Worm (Caenorhabditis elegans) whole organism, midembryonic: ENCODE measurements around the gene nhr-17.

Experiments used
- T22C8.4 ChIP-seq: fragments of 200-800 bp; sonication (Bioruptor generic); IDR thresholded peaks from 2 replicates; pipeline ENCODE4 v1.3.6; 2022; ENCODE audit warnings: missing genetic modification characterization, missing compliant biosample characterization
- cog-1 ChIP-seq: sonication (generic microtip); optimal IDR thresholded peaks from 2 replicates; lab custom pipeline; 2016; ENCODE audit warnings: missing genetic modification characterization, missing compliant biosample characterization
- flt-1 ChIP-seq: fragments of 200-800 bp; sonication (Bioruptor generic); IDR thresholded peaks from 2 replicates; pipeline ENCODE4 v1.3.6; 2022; ENCODE audit warnings: missing genetic modification characterization, missing compliant biosample characterization
- med-1 ChIP-seq: sonication (generic microtip); optimal IDR thresholded peaks from 2 replicates; lab custom pipeline; 2017; ENCODE audit warnings: missing genetic modification characterization, mild to moderate bottlenecking, missing compliant biosample characterization, antibody characterized with exemption, missing genetic modification reagents; ENCODE audit not compliant: insufficient read depth
- ztf-23 ChIP-seq: fragments of 200-800 bp; sonication (Bioruptor generic); IDR thresholded peaks from 2 replicates; pipeline ENCODE4 v1.3.6; 2022; ENCODE audit warnings: missing genetic modification reagents, missing genetic modification characterization, missing compliant biosample characterization
- ztf-29 ChIP-seq: fragments of 200-800 bp; sonication (Bioruptor generic); IDR thresholded peaks from 2 replicates; pipeline ENCODE4 v1.3.6; 2022; ENCODE audit warnings: missing genetic modification reagents, missing genetic modification characterization, missing compliant biosample characterization

ce11 chrX:12633862-12634404 lies 33.7 kb downstream of the nhr-17 start, which contains the start of gene ivns-1:
- TF ChIP-seq med-1 (GFP tag; lab: Kevin White, UChicago): no peak
- no peak for TF ChIP-seq T22C8.4 (GFP tag; lab: Robert Waterston, UW)
- TF ChIP-seq ztf-29 (GFP tag; lab: Robert Waterston, UW): no peak
- no peak for TF ChIP-seq flt-1 (GFP tag; lab: Robert Waterston, UW)
- TF ChIP-seq ztf-23 (GFP tag; lab: Robert Waterston, UW): no peak
- no peak for TF ChIP-seq cog-1
